Worm (Caenorhabditis elegans) whole organism, late embryonic: ENCODE results near the gene C05C12.5.

Experiments used
- F13H6.1 ChIP-seq: sonication (generic microtip); optimal IDR thresholded peaks from 2 replicates; lab custom pipeline; 2016; ENCODE audit warnings: missing genetic modification characterization, missing compliant biosample characterization
- K09A11.1 ChIP-seq: sonication (generic microtip); optimal IDR thresholded peaks from 2 replicates; lab custom pipeline; 2017; ENCODE audit warnings: antibody characterized with exemption, mild to moderate bottlenecking, missing genetic modification characterization, missing compliant biosample characterization; ENCODE audit not compliant: insufficient read depth
- ama-1 ChIP-seq: fragments of 150-350 bp; optimal IDR thresholded peaks from 2 replicates; lab custom pipeline; 2014
- ceh-14 ChIP-seq: sonication (generic microtip); optimal IDR thresholded peaks from 2 replicates; lab custom pipeline; 2016; ENCODE audit warnings: missing genotype, missing genetic modification characterization, missing compliant biosample characterization
- ceh-18 ChIP-seq: sonication (generic microtip); optimal IDR thresholded peaks from 2 replicates; lab custom pipeline; 2016; ENCODE audit warnings: missing genetic modification characterization, missing compliant biosample characterization
- ceh-19 ChIP-seq: fragments of 200-800 bp; sonication (Bioruptor generic); optimal IDR thresholded peaks from 2 replicates; lab custom pipeline; 2018; ENCODE audit warnings: mild to moderate bottlenecking, missing genetic modification characterization, missing compliant biosample characterization
- ceh-2 ChIP-seq: sonication (generic microtip); optimal IDR thresholded peaks from 2 replicates; lab custom pipeline; 2016; ENCODE audit warnings: missing genotype, missing genetic modification characterization, missing compliant biosample characterization
- ceh-24 ChIP-seq: sonication (generic microtip); optimal IDR thresholded peaks from 2 replicates; lab custom pipeline; 2016; ENCODE audit warnings: mild to moderate bottlenecking, missing genetic modification characterization, missing compliant biosample characterization
- ceh-30 ChIP-seq: fragments of 150-350 bp; optimal IDR thresholded peaks from 2 replicates; lab custom pipeline; 2014; ENCODE audit warnings: missing biosample characterization, missing genetic modification characterization
- ceh-31 ChIP-seq: sonication (generic microtip); optimal IDR thresholded peaks from 2 replicates; lab custom pipeline; 2016; ENCODE audit warnings: missing genetic modification characterization, missing compliant biosample characterization
- ceh-48 ChIP-seq: sonication (generic microtip); optimal IDR thresholded peaks from 2 replicates; lab custom pipeline; 2016; ENCODE audit warnings: missing genetic modification characterization, inconsistent platforms, missing compliant biosample characterization
- dmd-4 ChIP-seq: sonication (generic microtip); optimal IDR thresholded peaks from 2 replicates; lab custom pipeline; 2016; ENCODE audit warnings: borderline replicate concordance, missing genetic modification characterization, missing compliant biosample characterization
- dve-1 ChIP-seq: sonication (generic microtip); optimal IDR thresholded peaks from 2 replicates; lab custom pipeline; 2017; ENCODE audit warnings: antibody characterized with exemption, mild to moderate bottlenecking, missing genetic modification characterization, missing compliant biosample characterization
- elt-2 ChIP-seq: sonication (generic microtip); optimal IDR thresholded peaks from 2 replicates; lab custom pipeline; 2016; ENCODE audit warnings: missing genetic modification reagents, missing genetic modification characterization, missing compliant biosample characterization
- elt-4 ChIP-seq: sonication (generic microtip); optimal IDR thresholded peaks from 2 replicates; lab custom pipeline; 2016; ENCODE audit warnings: missing genetic modification characterization, missing compliant biosample characterization
- ets-4 ChIP-seq: sonication (generic microtip); optimal IDR thresholded peaks from 2 replicates; lab custom pipeline; 2016; ENCODE audit warnings: missing genetic modification characterization, missing compliant biosample characterization
- eyg-1 ChIP-seq: sonication (generic microtip); optimal IDR thresholded peaks from 2 replicates; lab custom pipeline; 2016; ENCODE audit warnings: missing genotype, missing genetic modification characterization, missing compliant biosample characterization
- fax-1 ChIP-seq: sonication (generic microtip); optimal IDR thresholded peaks from 2 replicates; lab custom pipeline; 2016; ENCODE audit warnings: missing genotype, missing genetic modification characterization, missing compliant biosample characterization
- fkh-10 ChIP-seq: fragments of 150-350 bp; optimal IDR thresholded peaks from 2 replicates; lab custom pipeline; 2014; ENCODE audit warnings: missing biosample characterization, missing genetic modification reagents, missing genetic modification characterization
- fkh-6 ChIP-seq: sonication (generic microtip); optimal IDR thresholded peaks from 2 replicates; lab custom pipeline; 2016; ENCODE audit warnings: missing genetic modification characterization, missing compliant biosample characterization
- hlh-13 ChIP-seq: fragments of 200-800 bp; sonication (Bioruptor generic); optimal IDR thresholded peaks from 2 replicates; lab custom pipeline; 2018; ENCODE audit warnings: mild to moderate bottlenecking, missing genetic modification characterization, missing compliant biosample characterization
- hlh-15 ChIP-seq: sonication (generic microtip); optimal IDR thresholded peaks from 2 replicates; lab custom pipeline; 2016; ENCODE audit warnings: missing genetic modification characterization, missing compliant biosample characterization
- hlh-30 ChIP-seq: sonication (generic microtip); optimal IDR thresholded peaks from 2 replicates; lab custom pipeline; 2017; ENCODE audit warnings: antibody characterized with exemption, missing genetic modification characterization, missing compliant biosample characterization; ENCODE audit not compliant: insufficient read depth
- hlh-6 ChIP-seq: sonication (generic microtip); optimal IDR thresholded peaks from 2 replicates; lab custom pipeline; 2016; ENCODE audit warnings: missing genotype, missing genetic modification characterization, missing compliant biosample characterization
- lin-11 ChIP-seq: fragments of 200-800 bp; sonication (Bioruptor generic); optimal IDR thresholded peaks from 2 replicates; lab custom pipeline; 2018; ENCODE audit warnings: mild to moderate bottlenecking, missing genetic modification characterization, missing compliant biosample characterization
- madf-2 ChIP-seq: sonication (generic microtip); optimal IDR thresholded peaks from 2 replicates; lab custom pipeline; 2017; ENCODE audit warnings: missing genetic modification characterization, missing compliant biosample characterization
- mec-3 ChIP-seq: sonication (generic microtip); optimal IDR thresholded peaks from 2 replicates; lab custom pipeline; 2016; ENCODE audit warnings: borderline replicate concordance, missing genetic modification characterization, missing compliant biosample characterization
- nfya-1 ChIP-seq: sonication (generic microtip); optimal IDR thresholded peaks from 2 replicates; lab custom pipeline; 2017; ENCODE audit warnings: missing genetic modification characterization, mild to moderate bottlenecking, missing compliant biosample characterization, antibody characterized with exemption, moderate library complexity
- nhr-11 ChIP-seq: fragments of 150-350 bp; optimal IDR thresholded peaks from 2 replicates; lab custom pipeline; 2014; ENCODE audit warnings: missing biosample characterization, missing genetic modification characterization
- odd-2 ChIP-seq: sonication (generic microtip); optimal IDR thresholded peaks from 2 replicates; lab custom pipeline; 2017; ENCODE audit warnings: antibody characterized with exemption, mild to moderate bottlenecking, missing genetic modification characterization, missing compliant biosample characterization
- pat-9 ChIP-seq: fragments of 200-800 bp; sonication (Bioruptor generic); optimal IDR thresholded peaks from 2 replicates; lab custom pipeline; 2018; ENCODE audit warnings: mild to moderate bottlenecking, missing genetic modification characterization, moderate library complexity, missing compliant biosample characterization
- pha-4 ChIP-seq: fragments of 150-350 bp; optimal IDR thresholded peaks from 2 replicates; lab custom pipeline; 2018; ENCODE audit warnings: missing biosample characterization, missing genetic modification reagents, missing genetic modification characterization
- pqm-1 ChIP-seq: sonication (generic microtip); optimal IDR thresholded peaks from 2 replicates; lab custom pipeline; 2016; ENCODE audit warnings: missing genetic modification characterization, missing compliant biosample characterization
- rnt-1 ChIP-seq: sonication (generic microtip); optimal IDR thresholded peaks from 2 replicates; lab custom pipeline; 2016; ENCODE audit warnings: missing genetic modification characterization, missing compliant biosample characterization
- sox-4 ChIP-seq: sonication (generic microtip); optimal IDR thresholded peaks from 2 replicates; lab custom pipeline; 2017; ENCODE audit warnings: mild to moderate bottlenecking, missing genetic modification characterization, inconsistent platforms, missing compliant biosample characterization
- syd-9 ChIP-seq: sonication (generic microtip); optimal IDR thresholded peaks from 2 replicates; lab custom pipeline; 2016; ENCODE audit warnings: mild to moderate bottlenecking, missing genetic modification characterization, moderate library complexity, missing compliant biosample characterization
- ttx-3 ChIP-seq: sonication (generic microtip); optimal IDR thresholded peaks from 2 replicates; lab custom pipeline; 2016; ENCODE audit warnings: missing genetic modification reagents, missing genetic modification characterization, missing compliant biosample characterization
- unc-3 ChIP-seq, 2 experiments: fragments of 200-800 bp in 1 of 2; sonication (Bioruptor generic) in 1 of 2; sonication (generic microtip) in 1 of 2; conservative IDR thresholded peaks in 1 of 2; optimal IDR thresholded peaks in 1 of 2; 2 replicates each; pipeline versions ENCODE4 v1.3.6 to Lab custom; 2016 to 2022; ENCODE audit warnings: missing compliant biosample characterization in 2 of 2, missing genetic modification characterization in 2 of 2, missing genetic modification reagents in 1 of 2
- unc-42 ChIP-seq: sonication (generic microtip); optimal IDR thresholded peaks from 2 replicates; lab custom pipeline; 2016; ENCODE audit warnings: missing genotype, missing genetic modification characterization, missing compliant biosample characterization
- ztf-16 ChIP-seq: sonication (generic microtip); optimal IDR thresholded peaks from 2 replicates; lab custom pipeline; 2017; ENCODE audit warnings: missing genetic modification characterization, missing compliant biosample characterization

The C05C12.5 gene

ce11 chrIV:11287511-11287910 is 26.5 kb upstream of the C05C12.5 start, which contains the start of gene F54D1.6:
F54D1.6 (plus strand) TSS chrIV:11287811.
- no peak for TF ChIP-seq hlh-6 (tag; lab: Kevin White, UChicago)

ce11 chrIV:11286112-11286511 is 25.1 kb upstream of the C05C12.5 start:
- TF ChIP-seq ceh-2 (tag; lab: Kevin White, UChicago): no peak
- no peak for TF ChIP-seq syd-9 (tag; lab: Kevin White, UChicago)
- no peak for TF ChIP-seq ceh-48
- TF ChIP-seq nfya-1 (tag; lab: Kevin White, UChicago): no peak
- no peak for TF ChIP-seq ama-1 (lab: Kevin White, UChicago)
- TF ChIP-seq dve-1: no peak
- TF ChIP-seq hlh-13 (GFP tag; lab: Kevin White, UChicago): no peak
- TF ChIP-seq unc-42 (tag; lab: Kevin White, UChicago): no peak
- no peak for TF ChIP-seq fkh-6 (tag; lab: Kevin White, UChicago)
- no peak for TF ChIP-seq lin-11 (tag; lab: Kevin White, UChicago)
- no peak for TF ChIP-seq F13H6.1 (tag; lab: Kevin White, UChicago)
- TF ChIP-seq pha-4 (tag; lab: Kevin White, UChicago): no peak

ce11 chrIV:11285239-11285638 is 24.3 kb upstream of the C05C12.5 start:
- TF ChIP-seq odd-2 (tag; lab: Kevin White, UChicago) (no peak), pqm-1 (no peak), nhr-11 (tag; lab: Kevin White, UChicago) (no peak), eyg-1 (tag; lab: Kevin White, UChicago) (no peak), elt-4 (tag; lab: Kevin White, UChicago) (no peak), ceh-18 (tag; lab: Kevin White, UChicago) (no peak), mec-3 (tag; lab: Kevin White, UChicago) (no peak), ceh-31 (tag; lab: Kevin White, UChicago) (no peak), ceh-30 (no peak), fkh-10 (GFP tag; lab: Kevin White, UChicago) (no peak), ceh-24 (tag; lab: Kevin White, UChicago) (no peak), ttx-3 (tag; lab: Kevin White, UChicago) (no peak), unc-3 (GFP tag; conservative IDR thresholded peaks at IDR 0.05; lab: Robert Waterston, UW) (no peak), unc-3 (tag; optimal IDR thresholded peaks at IDR 0.05; lab: Kevin White, UChicago) (no peak), rnt-1 (tag; lab: Kevin White, UChicago) (no peak), ceh-19 (GFP tag; lab: Kevin White, UChicago) (no peak), sox-4 (tag; lab: Kevin White, UChicago) (no peak), ceh-14 (tag; lab: Kevin White, UChicago) (no peak)
- TF ChIP-seq, all 69 proteins: peak for 0

- TF ChIP-seq ztf-16: no peak
- TF ChIP-seq dve-1: peak; percentile 63
- TF ChIP-seq odd-2 (tag; lab: Kevin White, UChicago): no peak
- peak; percentile 77 for TF ChIP-seq elt-2 (tag; lab: Kevin White, UChicago)
- TF ChIP-seq ceh-14 (tag; lab: Kevin White, UChicago): no peak
Observed at ce11 chrIV:11284102-11284531, 23.1 kb upstream of the C05C12.5 start.

- TF ChIP-seq fkh-6 (tag; lab: Kevin White, UChicago): no peak
- TF ChIP-seq madf-2 (tag; lab: Kevin White, UChicago): no peak
- TF ChIP-seq dve-1: no peak
- no peak for TF ChIP-seq pat-9 (tag; lab: Kevin White, UChicago)
- TF ChIP-seq ets-4 (tag; lab: Kevin White, UChicago): no peak
- no peak for TF ChIP-seq fax-1
- no peak for TF ChIP-seq nfya-1 (tag; lab: Kevin White, UChicago)
- TF ChIP-seq K09A11.1: no peak
- TF ChIP-seq elt-2 (tag; lab: Kevin White, UChicago): no peak
- no peak for TF ChIP-seq syd-9 (tag; lab: Kevin White, UChicago)
- TF ChIP-seq hlh-30 (tag; lab: Kevin White, UChicago): no peak
- TF ChIP-seq ama-1 (lab: Kevin White, UChicago): no peak
- TF ChIP-seq unc-42 (tag; lab: Kevin White, UChicago): no peak
- no peak for TF ChIP-seq dmd-4
- no peak for TF ChIP-seq hlh-15 (tag; lab: Kevin White, UChicago)
Observed at ce11 chrIV:11276026-11276425, 15.0 kb upstream of the C05C12.5 start.
